Worm (Caenorhabditis elegans) whole organism, young adult: ENCODE measurements around the gene Y75B8A.63.
"Not testable (repeated sequence)": the region's sequence is repeated elsewhere in the genome, so short reads cannot be mapped to it uniquely, and the experiment has no call there.

ENCODE experiments used
- ama-1 ChIP-seq, 3 experiments: fragments of 150-350 bp in 1 of 3; sonication (generic microtip) in 2 of 3; optimal IDR thresholded peaks; 2 replicates each; lab custom pipeline; 2014 to 2018; ENCODE audit warnings: missing biosample characterization in 2 of 3, missing genetic modification characterization in 2 of 3, missing genetic modification reagents in 2 of 3
- gei-17 ChIP-seq: fragments of 200-800 bp; sonication (Bioruptor generic); optimal IDR thresholded peaks from 2 replicates; lab custom pipeline; 2018; ENCODE audit warnings: mild to moderate bottlenecking, missing genetic modification characterization, missing compliant biosample characterization
- lsl-1 ChIP-seq: fragments of 200-800 bp; sonication (Bioruptor generic); optimal IDR thresholded peaks from 2 replicates; lab custom pipeline; 2018; ENCODE audit warnings: mild to moderate bottlenecking, missing genetic modification characterization, moderate library complexity, missing compliant biosample characterization
- madf-3 ChIP-seq: fragments of 200-800 bp; sonication (Bioruptor generic); IDR thresholded peaks from 2 replicates; pipeline ENCODE4 v1.3.6; 2022; ENCODE audit warnings: missing genetic modification reagents, missing genetic modification characterization, missing compliant biosample characterization
- pha-4 ChIP-seq: fragments of 150-350 bp; sonication (generic microtip); optimal IDR thresholded peaks from 2 replicates; lab custom pipeline; 2014; ENCODE audit warnings: missing biosample characterization, missing genetic modification reagents, missing genetic modification characterization
- unc-130 ChIP-seq: sonication (generic microtip); optimal IDR thresholded peaks from 2 replicates; lab custom pipeline; 2016; ENCODE audit warnings: missing genetic modification reagents, missing genetic modification characterization, missing compliant biosample characterization
- ztf-18 ChIP-seq: sonication (generic microtip); optimal IDR thresholded peaks from 2 replicates; lab custom pipeline; 2016; ENCODE audit warnings: missing genotype, mild to moderate bottlenecking, missing genetic modification characterization, missing compliant biosample characterization

DNA sequence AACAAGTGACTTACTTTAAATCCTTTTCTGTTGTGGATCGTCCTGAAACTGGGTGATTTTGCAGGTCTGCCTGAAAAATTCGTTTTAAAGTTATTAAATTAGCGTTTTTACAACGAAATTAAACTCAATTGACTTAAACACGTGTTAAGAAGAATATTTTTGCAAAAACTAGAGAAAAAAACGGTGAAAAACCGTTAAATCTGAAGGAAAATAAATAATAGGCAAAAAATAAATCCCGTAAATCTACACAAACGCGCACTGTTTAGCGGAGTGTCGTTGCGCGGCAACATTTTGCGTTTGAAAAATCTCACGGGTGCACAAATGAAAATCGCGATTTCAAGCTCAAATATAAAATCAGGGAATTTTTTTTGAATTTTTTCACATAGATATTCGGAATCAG lies 35.8 kb downstream of the Y75B8A.63 start:
- TF ChIP-seq pha-4 (tag; lab: Kevin White, UChicago); unc-130 (GFP tag; lab: Kevin White, UChicago); ama-1 (optimal IDR thresholded peaks at IDR 0.05; lab: Kevin White, UChicago); ama-1 (GFP tag; optimal IDR thresholded peaks at IDR 0.05; lab: Kevin White, UChicago); gei-17; lsl-1 (GFP tag; lab: Kevin White, UChicago); ztf-18 (tag; lab: Kevin White, UChicago); madf-3: not testable (repeated sequence)
